Fruit fly (Drosophila melanogaster) whole organism, prepupa: ENCODE results near the gene Tomosyn.
A peak's percentile ranks its signal among the peaks of the same experiment; 100 is the strongest.

ENCODE experiments used
- CG10631 ChIP-seq: fragments of 200-800 bp; sonication (Bioruptor generic); optimal IDR thresholded peaks from 2 replicates; lab custom pipeline; 2016; ENCODE audit warnings: missing biosample characterization, missing genetic modification characterization
- CG7368 ChIP-seq: fragments of 200-800 bp; sonication (Bioruptor generic); optimal IDR thresholded peaks from 3 replicates; lab custom pipeline; 2016; ENCODE audit warnings: missing biosample characterization, missing genetic modification characterization
- Eip75B ChIP-seq: fragments of 200-800 bp; sonication (Bioruptor generic); optimal IDR thresholded peaks from 3 replicates; lab custom pipeline; 2016; ENCODE audit warnings: missing biosample characterization, missing genetic modification characterization
- Ets96B ChIP-seq: fragments of 200-800 bp; optimal IDR thresholded peaks from 2 replicates; lab custom pipeline; 2019; ENCODE audit warnings: missing biosample characterization, mild to moderate bottlenecking, missing genetic modification characterization, moderate library complexity
- Gug ChIP-seq: fragments of 200-800 bp; sonication (Bioruptor generic); IDR thresholded peaks from 2 replicates; pipeline ENCODE4 v1.3.6; 2022; ENCODE audit warnings: missing biosample characterization, missing genetic modification characterization
- Hr4 ChIP-seq: fragments of 200-800 bp; sonication (Bioruptor generic); optimal IDR thresholded peaks from 3 replicates; lab custom pipeline; 2016; ENCODE audit warnings: missing biosample characterization, missing genetic modification characterization
- Met ChIP-seq: fragments of 200-800 bp; sonication (Bioruptor generic); optimal IDR thresholded peaks from 3 replicates; lab custom pipeline; 2016; ENCODE audit warnings: missing biosample characterization, missing genetic modification characterization
- dsx ChIP-seq: fragments of 200-800 bp; optimal IDR thresholded peaks from 3 replicates; lab custom pipeline; 2019; ENCODE audit warnings: missing biosample characterization, mild to moderate bottlenecking, missing genetic modification characterization, moderate library complexity; ENCODE audit not compliant: poor library complexity, severe bottlenecking
- spab ChIP-seq: fragments of 200-800 bp; sonication (Bioruptor generic); optimal IDR thresholded peaks from 2 replicates; lab custom pipeline; 2017; ENCODE audit warnings: missing biosample characterization, mild to moderate bottlenecking, missing genetic modification characterization, missing genetic modification reagents

The Tomosyn gene

dm6 chrX:12699095-12699750, 67.8 kb downstream of the Tomosyn start (continued):
- TF ChIP-seq Hr4 (GFP tag; lab: Kevin White, UChicago) (peak; percentile 35), Gug (GFP tag; lab: Robert Waterston, UW) (0 out of 2 replicates have a peak, but pooled peaks have one; percentile 34), CG7368 (GFP tag; lab: Kevin White, UChicago) (peak; percentile 27), spab (GFP tag; lab: Kevin White, UChicago) (peak; percentile 54), CG10631 (GFP tag; lab: Kevin White, UChicago) (peak; percentile 54), Met (GFP tag; lab: Kevin White, UChicago) (peak; percentile 75), Ets96B (tag; lab: Kevin White, UChicago) (peak; percentile 61), dsx (GFP tag; lab: Kevin White, UChicago) (peak; percentile 56), Eip75B (peak; percentile 63)
